Worm (Caenorhabditis elegans) whole organism, young adult: ENCODE data around the gene VZK822L.2.

Source experiments
- Y67H2A.10 ChIP-seq: fragments of 200-800 bp; sonication (Bioruptor generic); conservative IDR thresholded peaks from 2 replicates; pipeline ENCODE4 v1.3.6; 2022; ENCODE audit warnings: missing genetic modification reagents, missing genetic modification characterization, missing compliant biosample characterization
- egl-44 ChIP-seq: fragments of 200-800 bp; sonication (Bioruptor generic); IDR thresholded peaks from 2 replicates; pipeline ENCODE4 v1.3.6; 2022; ENCODE audit warnings: missing genetic modification reagents, missing genetic modification characterization, missing compliant biosample characterization
- ets-4 ChIP-seq: fragments of 200-800 bp; sonication (Bioruptor generic); optimal IDR thresholded peaks from 2 replicates; lab custom pipeline; 2018; ENCODE audit warnings: mild to moderate bottlenecking, missing genetic modification characterization, missing compliant biosample characterization
- gei-17 ChIP-seq: fragments of 200-800 bp; sonication (Bioruptor generic); optimal IDR thresholded peaks from 2 replicates; lab custom pipeline; 2018; ENCODE audit warnings: mild to moderate bottlenecking, missing genetic modification characterization, missing compliant biosample characterization
- lag-1 ChIP-seq: fragments of 200-800 bp; sonication (Bioruptor generic); IDR thresholded peaks from 2 replicates; pipeline ENCODE4 v1.3.6; 2022; ENCODE audit warnings: missing genetic modification reagents, missing genetic modification characterization, missing compliant biosample characterization
- lin-40 ChIP-seq: sonication (generic microtip); optimal IDR thresholded peaks from 2 replicates; lab custom pipeline; 2016; ENCODE audit warnings: missing genetic modification characterization, mild to moderate bottlenecking, missing compliant biosample characterization, missing genotype, missing genetic modification reagents
- mcd-1 ChIP-seq: fragments of 200-800 bp; sonication (Bioruptor generic); IDR thresholded peaks from 2 replicates; pipeline ENCODE4 v1.3.6; 2022; ENCODE audit warnings: missing genetic modification reagents, missing genetic modification characterization, missing compliant biosample characterization
- nfya-1 ChIP-seq: sonication (generic microtip); optimal IDR thresholded peaks from 2 replicates; lab custom pipeline; 2017; ENCODE audit warnings: antibody characterized with exemption, missing compliant biosample characterization, missing genetic modification characterization, borderline replicate concordance; ENCODE audit not compliant: insufficient read depth
- nhr-90 ChIP-seq: sonication (generic microtip); optimal IDR thresholded peaks from 2 replicates; lab custom pipeline; 2016; ENCODE audit warnings: missing genotype, mild to moderate bottlenecking, missing genetic modification characterization, missing compliant biosample characterization
- snpc-1.1 ChIP-seq: sonication (generic microtip); optimal IDR thresholded peaks from 2 replicates; lab custom pipeline; 2017; ENCODE audit warnings: missing genetic modification characterization, mild to moderate bottlenecking, missing compliant biosample characterization, antibody characterized with exemption, moderate library complexity, missing genotype, missing genetic modification reagents; ENCODE audit not compliant: insufficient read depth
- somi-1 ChIP-seq: fragments of 200-800 bp; sonication (Bioruptor generic); optimal IDR thresholded peaks from 2 replicates; lab custom pipeline; 2018; ENCODE audit warnings: mild to moderate bottlenecking, missing genetic modification characterization, missing compliant biosample characterization
- unc-130 ChIP-seq: sonication (generic microtip); optimal IDR thresholded peaks from 2 replicates; lab custom pipeline; 2016; ENCODE audit warnings: missing genetic modification reagents, missing genetic modification characterization, missing compliant biosample characterization

DNA sequence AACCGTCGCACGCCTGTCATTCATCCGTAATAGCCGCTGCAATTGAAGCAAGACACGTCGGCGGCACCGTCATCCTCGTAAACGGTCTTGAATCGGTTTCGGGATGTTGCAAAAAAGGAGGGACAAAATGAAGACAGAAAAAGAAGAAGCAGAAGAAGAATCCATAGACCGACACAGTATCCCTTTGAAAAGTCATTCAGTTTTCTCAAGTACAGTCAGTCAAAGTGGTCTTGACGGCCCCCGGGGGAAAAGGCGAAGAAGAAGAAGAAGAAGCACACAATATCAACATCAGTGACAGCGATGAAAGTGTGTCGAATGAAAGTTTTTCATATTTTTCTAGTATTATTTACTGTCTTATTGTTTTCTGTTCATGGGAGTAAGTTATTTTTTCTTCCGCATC, 33.6 kb upstream of the VZK822L.2 start, which contains the start of gene cutl-27:
- no peak for TF ChIP-seq lag-1 (GFP tag; lab: Robert Waterston, UW)
- TF ChIP-seq nfya-1 (tag; lab: Kevin White, UChicago): no peak
- TF ChIP-seq nhr-90 (tag; lab: Kevin White, UChicago): no peak
- no peak for TF ChIP-seq somi-1
- no peak for TF ChIP-seq unc-130 (GFP tag; lab: Kevin White, UChicago)
- no peak for TF ChIP-seq snpc-1.1
- TF ChIP-seq gei-17 (GFP tag; lab: Kevin White, UChicago): no peak
- TF ChIP-seq mcd-1 (GFP tag; lab: Robert Waterston, UW): no peak
- TF ChIP-seq egl-44 (GFP tag; lab: Robert Waterston, UW): no peak
- no peak for TF ChIP-seq Y67H2A.10
- no peak for TF ChIP-seq ets-4 (GFP tag; lab: Kevin White, UChicago)
- TF ChIP-seq lin-40 (tag; lab: Kevin White, UChicago): no peak
